Fruit fly (Drosophila melanogaster): ENCODE measurements around the gene CG45065.

The CG45065 gene

dm6 chrX:14909051-14909450 is 26.7 kb upstream of the CG45065 start:
- TF ChIP-seq EcR (GFP tag; optimal IDR thresholded peaks at IDR 0.05) (no peak), CG8478 (optimal IDR thresholded peaks at IDR 0.05) (no peak)

dm6 chrX:14905499-14906044 is 23.2 kb upstream of the CG45065 start, which contains the start of gene CG9512:
Gene CG9512 (minus strand): TSS chrX:14905549.
- TF ChIP-seq usp (GFP tag; optimal IDR thresholded peaks at IDR 0.05) (no peak), EcR (GFP tag; optimal IDR thresholded peaks at IDR 0.05) (no peak), CG8478 (optimal IDR thresholded peaks at IDR 0.05) (no peak), Dll (optimal IDR thresholded peaks at IDR 0.05) (no peak), pan (optimal IDR thresholded peaks at IDR 0.05) (no peak), psq (optimal IDR thresholded peaks at IDR 0.05) (no peak)

DNA sequence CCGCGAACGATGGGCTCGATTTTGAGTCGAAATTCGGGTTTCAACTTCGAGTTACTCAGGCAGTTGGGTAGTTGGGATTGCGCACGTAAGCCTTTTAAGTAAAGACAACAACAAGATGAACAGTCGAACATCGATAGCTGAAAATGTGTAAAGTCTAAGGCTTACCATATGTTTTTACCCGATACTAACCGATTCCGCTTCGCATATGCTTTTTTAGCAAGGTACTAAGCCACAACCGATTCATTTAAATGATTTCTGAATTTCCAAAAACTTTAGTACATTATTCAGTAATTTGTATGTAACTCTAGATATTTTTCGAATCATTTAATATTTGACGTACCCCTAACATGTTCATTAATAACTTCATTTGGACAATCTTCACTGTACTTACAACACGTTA is 15.2 kb upstream of the CG45065 start:
- no peak for TF ChIP-seq pan (optimal IDR thresholded peaks at IDR 0.05)
- TF ChIP-seq psq (optimal IDR thresholded peaks at IDR 0.05): no peak

dm6 chrX:14896791-14897190 is 14.4 kb upstream of the CG45065 start, which contains the start of gene CG9514:
Gene CG9514 (minus strand): TSS chrX:14896891.
- TF ChIP-seq EcR (GFP tag; optimal IDR thresholded peaks at IDR 0.05) (no peak), CG8478 (optimal IDR thresholded peaks at IDR 0.05) (no peak), Dll (optimal IDR thresholded peaks at IDR 0.05) (no peak), psq (optimal IDR thresholded peaks at IDR 0.05) (no peak), usp (GFP tag; optimal IDR thresholded peaks at IDR 0.05) (no peak), pan (optimal IDR thresholded peaks at IDR 0.05) (no peak)

dm6 chrX:14896310-14896709 is 13.9 kb upstream of the CG45065 start:
- TF ChIP-seq psq (optimal IDR thresholded peaks at IDR 0.05): no peak

DNA sequence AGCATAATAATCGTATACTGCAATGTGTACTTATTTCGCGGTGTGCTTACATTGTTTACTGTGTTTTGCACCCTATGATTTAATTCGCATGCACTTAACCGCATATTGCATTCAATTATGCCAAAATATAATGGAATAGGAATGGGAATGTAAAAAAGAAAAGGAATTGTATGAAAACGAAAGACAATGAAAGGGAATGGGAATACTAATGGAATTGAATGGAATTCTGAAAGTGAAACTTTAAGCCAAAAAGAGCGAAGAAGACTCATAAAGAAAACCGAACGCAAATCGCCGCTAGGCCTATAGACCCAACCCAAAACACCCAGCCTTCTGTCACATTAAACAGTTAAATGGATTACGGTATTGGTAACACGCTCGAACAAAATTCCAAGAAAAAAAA is 11.5 kb upstream of the CG45065 start:
- no peak for TF ChIP-seq EcR (GFP tag; optimal IDR thresholded peaks at IDR 0.05)
- no peak for TF ChIP-seq pan (optimal IDR thresholded peaks at IDR 0.05)
- TF ChIP-seq psq (optimal IDR thresholded peaks at IDR 0.05): no peak
- TF ChIP-seq Dll (optimal IDR thresholded peaks at IDR 0.05): no peak
- no peak for TF ChIP-seq CG8478 (optimal IDR thresholded peaks at IDR 0.05)
- no peak for TF ChIP-seq usp (GFP tag; optimal IDR thresholded peaks at IDR 0.05)

DNA sequence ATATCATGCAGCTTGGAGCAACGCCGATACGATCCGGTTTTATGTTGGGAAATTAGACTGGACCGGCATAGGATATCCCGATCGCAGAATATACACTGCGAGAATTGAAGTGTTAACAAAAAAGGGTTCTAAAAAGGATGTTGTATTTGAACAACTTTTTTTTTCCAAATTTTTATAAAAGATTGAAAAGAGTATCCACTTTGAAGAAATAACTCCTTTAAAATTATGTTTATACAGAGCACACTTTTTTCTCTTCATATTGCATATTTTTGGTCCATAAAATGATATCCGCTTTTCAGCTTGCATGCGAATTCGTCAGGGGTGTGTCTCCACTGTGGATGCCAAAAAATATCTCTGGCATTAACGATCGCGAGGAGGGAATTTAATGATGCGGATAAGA is 9.9 kb upstream of the CG45065 start:
- TF ChIP-seq CG8478 (optimal IDR thresholded peaks at IDR 0.05) (no peak), EcR (GFP tag; optimal IDR thresholded peaks at IDR 0.05) (no peak), pan (optimal IDR thresholded peaks at IDR 0.05) (no peak), psq (optimal IDR thresholded peaks at IDR 0.05) (no peak), usp (GFP tag; optimal IDR thresholded peaks at IDR 0.05) (no peak), Dll (optimal IDR thresholded peaks at IDR 0.05) (no peak)

DNA sequence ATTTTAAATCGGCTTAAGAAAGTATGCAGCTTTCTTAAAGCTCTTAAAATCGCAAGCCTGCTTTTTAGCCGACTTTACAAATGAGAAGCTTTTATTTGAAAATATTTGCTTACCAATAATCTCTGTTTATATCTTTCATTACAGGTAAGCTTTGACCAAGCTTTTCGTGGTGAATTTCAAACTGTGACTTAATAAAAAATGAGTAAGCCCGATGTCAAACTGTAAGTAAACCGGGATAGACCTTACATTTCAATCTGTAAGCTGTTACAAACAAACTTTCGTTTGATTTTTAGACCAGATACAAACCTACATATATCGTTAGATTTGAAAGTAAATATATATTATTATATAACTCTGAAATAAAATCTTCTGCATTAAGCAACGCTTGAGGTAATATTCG is 3.2 kb upstream of the CG45065 start:
- TF ChIP-seq psq (optimal IDR thresholded peaks at IDR 0.05) (no peak), CG8478 (optimal IDR thresholded peaks at IDR 0.05) (no peak), Dll (optimal IDR thresholded peaks at IDR 0.05) (no peak), EcR (GFP tag; optimal IDR thresholded peaks at IDR 0.05) (no peak), pan (optimal IDR thresholded peaks at IDR 0.05) (no peak), usp (GFP tag; optimal IDR thresholded peaks at IDR 0.05) (no peak)

DNA sequence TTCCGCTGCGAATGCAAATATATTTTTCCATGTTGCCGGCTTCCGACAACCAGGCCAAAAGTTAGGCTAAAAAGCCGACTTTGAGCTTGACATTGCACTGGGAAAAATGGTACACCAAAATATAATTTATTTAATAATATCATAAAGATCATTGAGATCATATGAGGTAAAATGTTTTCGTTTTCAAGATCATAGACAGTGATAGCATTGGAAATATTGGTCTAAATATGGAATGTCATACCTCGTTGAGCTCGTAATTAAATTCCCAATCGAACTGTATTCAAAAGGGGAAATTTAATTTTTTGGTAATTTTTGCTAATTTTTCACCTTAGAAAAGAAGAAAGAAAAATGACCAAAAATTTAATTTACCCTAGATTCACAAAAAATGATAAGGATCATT is 1.6 kb upstream of the CG45065 start:
- no peak for TF ChIP-seq psq (optimal IDR thresholded peaks at IDR 0.05)
- TF ChIP-seq pan (optimal IDR thresholded peaks at IDR 0.05): no peak
- no peak for TF ChIP-seq EcR (GFP tag; optimal IDR thresholded peaks at IDR 0.05)
- TF ChIP-seq CG8478 (optimal IDR thresholded peaks at IDR 0.05): no peak
- no peak for TF ChIP-seq usp (GFP tag; optimal IDR thresholded peaks at IDR 0.05)
- TF ChIP-seq Dll (optimal IDR thresholded peaks at IDR 0.05): no peak

DNA sequence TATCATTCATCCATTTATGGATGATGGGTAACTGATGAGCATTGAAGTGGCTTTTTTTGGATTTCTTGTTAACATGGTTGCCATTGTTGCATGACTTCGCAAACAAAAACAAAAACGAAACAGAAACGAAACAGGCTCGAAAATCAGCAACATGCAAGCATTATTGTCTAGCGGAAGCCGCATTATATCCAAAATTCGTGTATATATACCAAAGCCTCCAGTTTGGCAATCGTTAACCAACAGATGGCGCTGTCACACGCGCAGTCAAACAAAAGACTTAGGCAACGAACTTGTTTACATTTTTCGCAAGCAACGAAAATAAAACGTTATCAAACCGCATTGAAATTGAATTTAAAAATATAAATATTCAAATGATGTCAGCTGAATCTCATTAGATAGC is 3.5 kb downstream of the CG45065 start:
- no peak for TF ChIP-seq psq (optimal IDR thresholded peaks at IDR 0.05)
- no peak for TF ChIP-seq usp (GFP tag; optimal IDR thresholded peaks at IDR 0.05)
- TF ChIP-seq EcR (GFP tag; optimal IDR thresholded peaks at IDR 0.05): no peak
- no peak for TF ChIP-seq pan (optimal IDR thresholded peaks at IDR 0.05)
- no peak for TF ChIP-seq Dll (optimal IDR thresholded peaks at IDR 0.05)
- TF ChIP-seq CG8478 (optimal IDR thresholded peaks at IDR 0.05): no peak

DNA sequence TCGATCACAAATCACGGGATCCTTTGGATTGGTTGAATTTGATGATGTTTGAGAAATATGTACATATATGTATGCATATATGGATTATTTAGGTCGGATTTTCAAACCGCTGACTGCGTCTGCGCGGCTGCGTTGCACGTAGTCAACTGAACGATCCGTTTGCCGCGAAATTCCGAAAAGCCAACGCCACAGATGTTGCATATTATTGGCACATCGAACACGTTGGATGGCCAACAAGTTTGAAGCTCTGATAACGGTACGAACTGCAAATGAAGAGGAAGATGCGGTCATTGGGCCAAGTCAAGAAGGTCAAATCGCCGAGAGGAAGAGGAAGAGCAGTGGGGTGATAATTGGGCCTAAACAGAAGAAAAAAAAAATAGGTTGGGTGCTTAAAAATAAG is 11.4 kb downstream of the CG45065 start, which contains the start of gene CG9518:
Gene CG9518, minus strand, starts transcription at position 154 of the 400 bp plus-strand sequence.
- TF ChIP-seq psq (optimal IDR thresholded peaks at IDR 0.05) (no peak), pan (optimal IDR thresholded peaks at IDR 0.05) (no peak), Dll (optimal IDR thresholded peaks at IDR 0.05) (no peak), CG8478 (optimal IDR thresholded peaks at IDR 0.05) (no peak), EcR (GFP tag; optimal IDR thresholded peaks at IDR 0.05) (no peak), usp (GFP tag; optimal IDR thresholded peaks at IDR 0.05) (no peak)

- TF ChIP-seq pan (optimal IDR thresholded peaks at IDR 0.05) (no peak), psq (optimal IDR thresholded peaks at IDR 0.05) (no peak), EcR (GFP tag; optimal IDR thresholded peaks at IDR 0.05) (no peak), CG8478 (optimal IDR thresholded peaks at IDR 0.05) (no peak), usp (GFP tag; optimal IDR thresholded peaks at IDR 0.05) (no peak), Dll (optimal IDR thresholded peaks at IDR 0.05) (no peak)
Measured at dm6 chrX:14868414-14868813, 14.0 kb downstream of the CG45065 start.

- TF ChIP-seq pan (optimal IDR thresholded peaks at IDR 0.05) (no peak), psq (optimal IDR thresholded peaks at IDR 0.05) (no peak), EcR (GFP tag; optimal IDR thresholded peaks at IDR 0.05) (no peak), usp (GFP tag; optimal IDR thresholded peaks at IDR 0.05) (no peak), Dll (optimal IDR thresholded peaks at IDR 0.05) (no peak), CG8478 (optimal IDR thresholded peaks at IDR 0.05) (no peak)
Measured at dm6 chrX:14866911-14867310, 15.5 kb downstream of the CG45065 start.

Measured in whole organism.